Worm (Caenorhabditis elegans) whole organism, L4/young adult: ENCODE data around the gene ugt-8.

ENCODE experiments used
- W03F9.2 ChIP-seq: fragments of 150-350 bp; optimal IDR thresholded peaks from 2 replicates; lab custom pipeline; 2014; ENCODE audit warnings: missing biosample characterization, missing genetic modification characterization
- dao-5 ChIP-seq: sonication (generic microtip); optimal IDR thresholded peaks from 2 replicates; lab custom pipeline; 2016; ENCODE audit warnings: missing genotype, missing genetic modification characterization, moderate library complexity, missing compliant biosample characterization
- him-1 ChIP-seq: sonication (generic microtip); optimal IDR thresholded peaks from 2 replicates; lab custom pipeline; 2016; ENCODE audit warnings: missing genotype, missing genetic modification reagents, missing genetic modification characterization, missing compliant biosample characterization

Gene ugt-8

ce11 chrV:4918664-4919257 is 15.0 kb downstream of the ugt-8 start, which contains the start of gene C02E7.6:
TSS of gene C02E7.6 (plus strand) at chrV:4919207.
- TF ChIP-seq him-1 = no peak
- no peak for TF ChIP-seq dao-5 (tag; lab: Kevin White, UChicago)
- no peak for TF ChIP-seq W03F9.2 (tag; lab: Kevin White, UChicago)

- TF ChIP-seq dao-5 (tag; lab: Kevin White, UChicago) (no peak), him-1 (no peak), W03F9.2 (tag; lab: Kevin White, UChicago) (no peak)
Observed at ce11 chrV:4920690-4921152, 17.0 kb downstream of the ugt-8 start, which contains the start of the genes C02E7.8 and srh-23. TSS of gene C02E7.8 (minus strand) at chrV:4920790. TSS of gene srh-23 (plus strand) at chrV:4921102.

- TF ChIP-seq him-1 = no peak
- TF ChIP-seq W03F9.2 (tag; lab: Kevin White, UChicago) = no peak
- TF ChIP-seq dao-5 (tag; lab: Kevin White, UChicago) = no peak
Observed at ce11 chrV:4922024-4922423, 18.3 kb downstream of the ugt-8 start, which contains the start of gene srh-22. TSS of gene srh-22 (plus strand) at chrV:4922324.

- TF ChIP-seq dao-5 (tag; lab: Kevin White, UChicago) = no peak
Observed at ce11 chrV:4924618-4925017, 20.9 kb downstream of the ugt-8 start, which contains the start of gene srh-20. TSS of gene srh-20 (plus strand) at chrV:4924918.

ce11 chrV:4926371-4926770 is 22.6 kb downstream of the ugt-8 start, which contains the start of gene srh-21:
TSS of gene srh-21 (plus strand) at chrV:4926671.
- TF ChIP-seq dao-5 (tag; lab: Kevin White, UChicago) = no peak
- no peak for TF ChIP-seq him-1
- no peak for TF ChIP-seq W03F9.2 (tag; lab: Kevin White, UChicago)

- TF ChIP-seq him-1 (no peak), dao-5 (tag; lab: Kevin White, UChicago) (no peak), W03F9.2 (tag; lab: Kevin White, UChicago) (no peak)
Observed at ce11 chrV:4929842-4930241, 26.1 kb downstream of the ugt-8 start, which contains the start of gene str-205. TSS of gene str-205 (minus strand) at chrV:4929942.

- TF ChIP-seq W03F9.2 (tag; lab: Kevin White, UChicago) = no peak
- TF ChIP-seq dao-5 (tag; lab: Kevin White, UChicago) = no peak
- no peak for TF ChIP-seq him-1
Observed at ce11 chrV:4932814-4933213, 29.1 kb downstream of the ugt-8 start, which contains the start of gene C02E7.10. TSS of gene C02E7.10 (minus strand) at chrV:4933045.

ce11 chrV:4933268-4933667 is 29.5 kb downstream of the ugt-8 start:
- no peak for TF ChIP-seq W03F9.2 (tag; lab: Kevin White, UChicago)
- TF ChIP-seq him-1 = no peak
- no peak for TF ChIP-seq dao-5 (tag; lab: Kevin White, UChicago)

ce11 chrV:4934406-4934805 is 30.7 kb downstream of the ugt-8 start, which contains the start of gene catp-2:
TSS of gene catp-2 (plus strand) at chrV:4934706.
- no peak for TF ChIP-seq dao-5 (tag; lab: Kevin White, UChicago)

ce11 chrV:4935096-4935495 is 31.4 kb downstream of the ugt-8 start:
- TF ChIP-seq dao-5 (tag; lab: Kevin White, UChicago) = no peak
- no peak for TF ChIP-seq W03F9.2 (tag; lab: Kevin White, UChicago)
- TF ChIP-seq him-1 = no peak

ce11 chrV:4937337-4937736 is 33.6 kb downstream of the ugt-8 start:
- TF ChIP-seq dao-5 (tag; lab: Kevin White, UChicago) = no peak

- no peak for TF ChIP-seq W03F9.2 (tag; lab: Kevin White, UChicago)
- TF ChIP-seq dao-5 (tag; lab: Kevin White, UChicago) = no peak
- no peak for TF ChIP-seq him-1
Observed at ce11 chrV:4944219-4944618, 40.5 kb downstream of the ugt-8 start, which contains the start of gene str-211. TSS of gene str-211 (minus strand) at chrV:4944319.

ce11 chrV:4948635-4949034 is 44.9 kb downstream of the ugt-8 start, which contains the start of gene str-209:
TSS of gene str-209 (plus strand) at chrV:4948935.
- TF ChIP-seq W03F9.2 (tag; lab: Kevin White, UChicago) (no peak), dao-5 (tag; lab: Kevin White, UChicago) (no peak), him-1 (no peak)

ce11 chrV:4951434-4951833 is 47.7 kb downstream of the ugt-8 start, which contains the start of gene str-207:
TSS of gene str-207 (plus strand) at chrV:4951734.
- TF ChIP-seq dao-5 (tag; lab: Kevin White, UChicago) (no peak), him-1 (no peak), W03F9.2 (tag; lab: Kevin White, UChicago) (no peak)
